Fruit fly (Drosophila melanogaster) whole organism: ENCODE measurements around the gene Edg84A.

Source experiments
- Dll ChIP-seq: fragments of >200 bp; optimal IDR thresholded peaks from 2 replicates; lab custom pipeline; 2017
- pan ChIP-seq: fragments of >200 bp; optimal IDR thresholded peaks from 2 replicates; lab custom pipeline; 2017

DNA sequence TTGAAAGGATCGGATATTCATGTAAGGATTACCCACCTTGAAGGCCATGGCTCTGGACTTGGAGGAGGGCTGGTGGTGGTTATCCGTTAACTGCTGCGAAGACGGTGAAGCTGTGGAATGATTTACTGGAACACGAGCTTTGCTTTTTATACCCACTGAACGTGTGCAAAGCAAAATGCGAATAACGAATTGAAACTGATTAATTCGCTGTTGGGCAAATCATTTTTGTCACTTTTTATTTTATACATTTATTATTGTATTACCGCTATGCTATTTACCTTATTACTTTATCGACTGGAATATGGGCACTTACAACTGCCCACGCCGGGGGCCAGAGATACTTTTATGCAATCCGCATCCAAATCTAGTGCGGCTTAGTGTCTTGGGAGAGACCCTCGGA lies 5.9 kb downstream of the Edg84A start, which contains the start of gene Ccp84Af:
- no peak for TF ChIP-seq Dll (lab: Kevin White, UChicago)
- no peak for TF ChIP-seq pan (lab: Kevin White, UChicago)
